Fruit fly (Drosophila melanogaster) whole organism: ENCODE data around the gene CG7102.

Experiments used
- CG8478 ChIP-seq: fragments of >200 bp; optimal IDR thresholded peaks from 2 replicates; lab custom pipeline; 2018; ENCODE audit warnings: inconsistent platforms
- EcR ChIP-seq, 2 experiments: fragments of >200 bp; optimal IDR thresholded peaks; 2 replicates each; lab custom pipeline; 2017; ENCODE audit warnings: missing biosample characterization in 2 of 2, missing genetic modification characterization in 2 of 2, missing genetic modification reagents in 2 of 2
- pan ChIP-seq: fragments of >200 bp; optimal IDR thresholded peaks from 2 replicates; lab custom pipeline; 2017
- psq ChIP-seq: fragments of >200 bp; optimal IDR thresholded peaks from 2 replicates; lab custom pipeline; 2017

DNA sequence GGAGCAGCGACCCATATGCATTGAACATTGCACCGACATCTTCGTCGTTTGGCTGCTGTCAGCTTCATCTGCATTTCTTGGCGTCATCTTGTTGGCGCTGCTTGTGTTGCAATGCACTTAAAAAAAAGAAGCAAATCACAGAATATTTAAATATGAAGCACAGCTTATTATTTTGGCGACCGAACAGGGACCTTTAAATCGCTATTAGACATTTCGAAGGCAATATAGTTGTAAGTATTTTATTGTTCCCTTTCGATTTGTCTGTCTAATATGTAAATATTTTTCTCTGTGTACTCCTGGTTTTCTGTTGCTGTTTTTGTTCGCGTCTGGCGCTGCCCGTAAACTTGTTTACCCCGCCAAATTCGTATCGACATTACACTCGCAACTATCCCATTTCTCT is 12.6 kb upstream of the CG7102 start:
- TF ChIP-seq psq (lab: Kevin White, UChicago): no peak
- no peak for TF ChIP-seq pan (lab: Kevin White, UChicago)
- no peak for TF ChIP-seq EcR (GFP tag; optimal IDR thresholded peaks at IDR 0.05; lab: Kevin White, UChicago)
- TF ChIP-seq CG8478 (lab: Kevin White, UChicago): no peak
